Fruit fly (Drosophila melanogaster) whole organism, prepupa: ENCODE results near the gene Crz.

ENCODE experiments used
- CG10631 ChIP-seq: fragments of 200-800 bp; sonication (Bioruptor generic); optimal IDR thresholded peaks from 2 replicates; lab custom pipeline; 2016; ENCODE audit warnings: missing biosample characterization, missing genetic modification characterization
- CG11294 ChIP-seq: fragments of 200-800 bp; sonication (Bioruptor generic); IDR thresholded peaks from 2 replicates; pipeline ENCODE4 v1.3.6; 2022; ENCODE audit warnings: missing biosample characterization, missing genetic modification characterization
- Hr39 ChIP-seq: fragments of 200-800 bp; sonication (Bioruptor generic); optimal IDR thresholded peaks from 2 replicates; lab custom pipeline; 2016; ENCODE audit warnings: missing biosample characterization, missing genetic modification characterization
- Sox102F ChIP-seq: fragments of 200-800 bp; sonication (Bioruptor generic); optimal IDR thresholded peaks from 2 replicates; lab custom pipeline; 2016; ENCODE audit warnings: missing biosample characterization, mild to moderate bottlenecking, missing genetic modification characterization
- achi ChIP-seq: fragments of 200-800 bp; sonication (Bioruptor generic); optimal IDR thresholded peaks from 3 replicates; lab custom pipeline; 2016; ENCODE audit warnings: missing biosample characterization, missing genetic modification characterization
- pdm3 ChIP-seq: fragments of 200-800 bp; sonication (Bioruptor generic); optimal IDR thresholded peaks from 3 replicates; lab custom pipeline; 2016; ENCODE audit warnings: missing biosample characterization, missing genetic modification characterization

- TF ChIP-seq Sox102F (GFP tag; lab: Kevin White, UChicago) (peak; percentile 23), pdm3 (GFP tag; lab: Kevin White, UChicago) (no peak), CG10631 (peak; percentile 69), CG11294 (no peak), Hr39 (GFP tag; lab: Kevin White, UChicago) (no peak), achi (GFP tag; lab: Kevin White, UChicago) (no peak)
Observed at dm6 chr3R:14275519-14276172, 39.0 kb upstream of the Crz start.
